Worm (Caenorhabditis elegans) whole organism, L1 larva: ENCODE data around the gene B0496.6.

ENCODE experiments used
- ama-1 ChIP-seq: fragments of 150-350 bp; optimal IDR thresholded peaks from 2 replicates; lab custom pipeline; 2014
- ceh-63 ChIP-seq: fragments of 200-800 bp; sonication (Bioruptor generic); optimal IDR thresholded peaks from 2 replicates; lab custom pipeline; 2018; ENCODE audit warnings: mild to moderate bottlenecking, missing genetic modification characterization, missing compliant biosample characterization
- lin-13 ChIP-seq: fragments of 150-350 bp; optimal IDR thresholded peaks from 2 replicates; lab custom pipeline; 2014; ENCODE audit warnings: missing biosample characterization, missing genetic modification reagents, missing genetic modification characterization
- lin-14 ChIP-seq: fragments of 200-800 bp; sonication (Bioruptor generic); optimal IDR thresholded peaks from 2 replicates; lab custom pipeline; 2018; ENCODE audit warnings: mild to moderate bottlenecking, missing genetic modification characterization, moderate library complexity, missing compliant biosample characterization
- sptf-1 ChIP-seq: fragments of 150-350 bp; optimal IDR thresholded peaks from 2 replicates; lab custom pipeline; 2014; ENCODE audit warnings: missing biosample characterization, missing genetic modification characterization

- no peak for TF ChIP-seq ceh-63 (GFP tag; lab: Kevin White, UChicago)
- peak; percentile 50 for TF ChIP-seq lin-13 (GFP tag; lab: Kevin White, UChicago)
- no peak for TF ChIP-seq sptf-1
- peak; percentile 83 for TF ChIP-seq lin-14
- no peak for TF ChIP-seq ama-1
Measured at ce11 chrIV:7391534-7392343, 27.2 kb upstream of the B0496.6 start.
